Fruit fly (Drosophila melanogaster) whole organism, embryonic: ENCODE results near the gene srl.

Source experiments
- Abd-B ChIP-seq: fragments of 200-800 bp; sonication (Bioruptor generic); optimal IDR thresholded peaks from 2 replicates; lab custom pipeline; 2018; ENCODE audit warnings: missing biosample characterization, mild to moderate bottlenecking, missing genetic modification characterization, moderate library complexity
- CG10209 ChIP-seq: fragments of 200-800 bp; sonication (Bioruptor generic); optimal IDR thresholded peaks from 3 replicates; lab custom pipeline; 2017; ENCODE audit warnings: missing biosample characterization, mild to moderate bottlenecking, missing genetic modification characterization, missing genetic modification reagents
- CG10979 ChIP-seq: fragments of 200-800 bp; sonication (Bioruptor generic); optimal IDR thresholded peaks from 2 replicates; lab custom pipeline; 2018; ENCODE audit warnings: missing biosample characterization, mild to moderate bottlenecking, missing genetic modification characterization, moderate library complexity
- CG11247 ChIP-seq: fragments of 200-800 bp; sonication (Bioruptor generic); IDR thresholded peaks from 2 replicates; pipeline ENCODE4 v1.3.6; 2022; ENCODE audit warnings: missing biosample characterization, missing genetic modification characterization
- CG11398 ChIP-seq: fragments of 200-800 bp; sonication (Bioruptor generic); optimal IDR thresholded peaks from 2 replicates; lab custom pipeline; 2016; ENCODE audit warnings: missing biosample characterization, missing genetic modification characterization
- CG12659 ChIP-seq: fragments of 200-800 bp; sonication (Bioruptor generic); optimal IDR thresholded peaks from 3 replicates; lab custom pipeline; 2017; ENCODE audit warnings: mild to moderate bottlenecking, missing biosample characterization, missing genetic modification reagents, missing genetic modification characterization
- CG15073 ChIP-seq: fragments of 200-800 bp; sonication (Bioruptor generic); optimal IDR thresholded peaks from 2 replicates; lab custom pipeline; 2016; ENCODE audit warnings: missing biosample characterization, missing genetic modification characterization
- CG15269 ChIP-seq: fragments of 200-800 bp; sonication (Bioruptor generic); optimal IDR thresholded peaks from 2 replicates; lab custom pipeline; 2018; ENCODE audit warnings: missing biosample characterization, mild to moderate bottlenecking, missing genetic modification characterization, moderate library complexity
- CG17328 ChIP-seq: fragments of 200-800 bp; sonication (Bioruptor generic); IDR thresholded peaks from 2 replicates; pipeline ENCODE4 v1.3.6; 2022; ENCODE audit warnings: missing biosample characterization, missing genetic modification characterization
- CG17568 ChIP-seq: fragments of 200-800 bp; sonication (Bioruptor generic); optimal IDR thresholded peaks from 2 replicates; lab custom pipeline; 2018; ENCODE audit warnings: missing biosample characterization, mild to moderate bottlenecking, missing genetic modification characterization, moderate library complexity
- CG17912 ChIP-seq: fragments of 200-800 bp; sonication (Bioruptor generic); optimal IDR thresholded peaks from 2 replicates; lab custom pipeline; 2018; ENCODE audit warnings: missing biosample characterization, mild to moderate bottlenecking, missing genetic modification characterization
- CG18011 ChIP-seq: fragments of 200-800 bp; sonication (Bioruptor generic); optimal IDR thresholded peaks from 2 replicates; lab custom pipeline; 2017; ENCODE audit warnings: missing biosample characterization, missing genetic modification characterization, mild to moderate bottlenecking, moderate library complexity, missing genotype
- CG18764 ChIP-seq: fragments of 200-800 bp; sonication (Bioruptor generic); optimal IDR thresholded peaks from 3 replicates; lab custom pipeline; 2016; ENCODE audit warnings: missing biosample characterization, missing genetic modification characterization
- CG43689 ChIP-seq: fragments of 200-800 bp; sonication (Bioruptor generic); IDR thresholded peaks from 2 replicates; pipeline ENCODE4 v1.3.6; 2022; ENCODE audit warnings: missing biosample characterization, missing genetic modification characterization
- CG6272 ChIP-seq: fragments of 200-800 bp; sonication (Bioruptor generic); IDR thresholded peaks from 2 replicates; pipeline ENCODE4 v1.3.6; 2022; ENCODE audit warnings: missing biosample characterization, missing genetic modification characterization
- CG7372 ChIP-seq: fragments of 200-800 bp; sonication (Bioruptor generic); IDR thresholded peaks from 2 replicates; pipeline ENCODE4 v1.3.6; 2022; ENCODE audit warnings: missing biosample characterization, missing genetic modification characterization
- CG7987 ChIP-seq: fragments of 200-800 bp; sonication (Bioruptor generic); optimal IDR thresholded peaks from 2 replicates; lab custom pipeline; 2018; ENCODE audit warnings: missing biosample characterization, mild to moderate bottlenecking, missing genetic modification characterization, moderate library complexity
- CTCF ChIP-seq: fragments of 200-800 bp; sonication (Bioruptor generic); optimal IDR thresholded peaks from 2 replicates; lab custom pipeline; 2017; ENCODE audit warnings: missing biosample characterization, mild to moderate bottlenecking, missing genetic modification characterization, moderate library complexity
- CrebB ChIP-seq: fragments of 200-800 bp; sonication (Bioruptor generic); optimal IDR thresholded peaks from 3 replicates; lab custom pipeline; 2018; ENCODE audit warnings: missing biosample characterization, mild to moderate bottlenecking, missing genetic modification characterization
- D ChIP-seq, 2 experiments: fragments of 200-800 bp in 1 of 2; fragments of >200 bp in 1 of 2; sonication (Bioruptor generic) in 1 of 2; optimal IDR thresholded peaks; 2 replicates in 1 of 2; 3 replicates in 1 of 2; lab custom pipeline; 2017; ENCODE audit warnings: mild to moderate bottlenecking in 1 of 2, missing biosample characterization in 1 of 2, missing genetic modification characterization in 1 of 2, missing genetic modification reagents in 1 of 2
- D19A ChIP-seq: fragments of 200-800 bp; optimal IDR thresholded peaks from 3 replicates; lab custom pipeline; 2019; ENCODE audit warnings: missing biosample characterization, mild to moderate bottlenecking, missing genetic modification characterization, moderate library complexity
- Dfd ChIP-seq, 2 experiments: fragments of >200 bp; optimal IDR thresholded peaks; 2 replicates each; lab custom pipeline; 2017; ENCODE audit warnings: missing biosample characterization in 2 of 2, missing genetic modification characterization in 2 of 2
- GATAe ChIP-seq: fragments of 200-800 bp; sonication (Bioruptor generic); conservative IDR thresholded peaks from 2 replicates; pipeline ENCODE4 v1.3.6; 2022; ENCODE audit warnings: missing biosample characterization, missing genetic modification characterization
- H15 ChIP-seq: fragments of 200-800 bp; sonication (Bioruptor generic); IDR thresholded peaks from 3 replicates; pipeline ENCODE4 v1.3.6; 2022; ENCODE audit warnings: missing biosample characterization, missing genetic modification characterization
- HLHmδ ChIP-seq: fragments of 200-800 bp; sonication (Bioruptor generic); optimal IDR thresholded peaks from 2 replicates; lab custom pipeline; 2018; ENCODE audit warnings: missing biosample characterization, mild to moderate bottlenecking, missing genetic modification characterization, moderate library complexity
- Hmx ChIP-seq: fragments of 200-800 bp; sonication (Bioruptor generic); optimal IDR thresholded peaks from 2 replicates; lab custom pipeline; 2016; ENCODE audit warnings: missing biosample characterization, missing genetic modification characterization
- MESR4 ChIP-seq: fragments of 200-800 bp; sonication (Bioruptor generic); optimal IDR thresholded peaks from 2 replicates; lab custom pipeline; 2018; ENCODE audit warnings: missing biosample characterization, mild to moderate bottlenecking, missing genetic modification characterization, moderate library complexity
- Scr ChIP-seq: fragments of 200-800 bp; sonication (Bioruptor generic); IDR thresholded peaks from 2 replicates; pipeline ENCODE4 v1.3.6; 2022; ENCODE audit warnings: missing biosample characterization, missing genetic modification characterization; ENCODE audit not compliant: partially characterized antibody
- Side ChIP-seq: fragments of 200-800 bp; sonication (Bioruptor generic); optimal IDR thresholded peaks from 2 replicates; lab custom pipeline; 2016; ENCODE audit warnings: missing biosample characterization, missing genetic modification characterization
- Sry-δ ChIP-seq: fragments of 200-800 bp; sonication (Bioruptor generic); optimal IDR thresholded peaks from 2 replicates; lab custom pipeline; 2016; ENCODE audit warnings: missing biosample characterization, missing genetic modification characterization
- Stat92E ChIP-seq, 3 experiments: fragments of >200 bp in 2 of 3; fragments of 200-800 bp in 1 of 3; sonication (Bioruptor generic) in 1 of 3; optimal IDR thresholded peaks; 2 replicates each; lab custom pipeline; 2017 to 2019; ENCODE audit warnings: missing biosample characterization in 3 of 3, missing genetic modification characterization in 3 of 3, mild to moderate bottlenecking in 1 of 3, moderate library complexity in 1 of 3
- aop ChIP-seq: fragments of 200-800 bp; sonication (Bioruptor generic); IDR thresholded peaks from 2 replicates; pipeline ENCODE4 v1.3.6; 2022; ENCODE audit warnings: missing biosample characterization, missing genetic modification characterization
- ase ChIP-seq: fragments of 200-800 bp; sonication (Bioruptor generic); IDR thresholded peaks from 3 replicates; pipeline ENCODE4 v1.3.6; 2022; ENCODE audit warnings: missing biosample characterization, missing genetic modification characterization
- bbx ChIP-seq: fragments of 200-800 bp; sonication (Bioruptor generic); IDR thresholded peaks from 2 replicates; pipeline ENCODE4 v1.3.6; 2022; ENCODE audit warnings: missing biosample characterization, missing genetic modification characterization; ENCODE audit not compliant: partially characterized antibody
- bsh ChIP-seq, 2 experiments: fragments of 200-800 bp; sonication (Bioruptor generic); optimal IDR thresholded peaks; 2 replicates each; lab custom pipeline; 2017 to 2018; ENCODE audit warnings: mild to moderate bottlenecking in 2 of 2, missing biosample characterization in 2 of 2, missing genetic modification characterization in 2 of 2, moderate library complexity in 1 of 2
- corto ChIP-seq: fragments of 200-800 bp; sonication (Bioruptor generic); optimal IDR thresholded peaks from 2 replicates; lab custom pipeline; 2016; ENCODE audit warnings: missing biosample characterization, mild to moderate bottlenecking, missing genetic modification characterization, moderate library complexity
- danr ChIP-seq: fragments of 200-800 bp; sonication (Bioruptor generic); IDR thresholded peaks from 2 replicates; pipeline ENCODE4 v1.3.6; 2022; ENCODE audit warnings: missing biosample characterization, missing genetic modification characterization
- dm ChIP-seq: fragments of 200-800 bp; sonication (Bioruptor generic); optimal IDR thresholded peaks from 3 replicates; lab custom pipeline; 2016; ENCODE audit warnings: missing biosample characterization, missing genetic modification characterization
- gcm2 ChIP-seq: fragments of 200-800 bp; sonication (Bioruptor generic); optimal IDR thresholded peaks from 2 replicates; lab custom pipeline; 2016; ENCODE audit warnings: missing biosample characterization, missing genetic modification characterization
- grau ChIP-seq: fragments of 200-800 bp; optimal IDR thresholded peaks from 3 replicates; lab custom pipeline; 2019; ENCODE audit warnings: missing biosample characterization, mild to moderate bottlenecking, missing genetic modification characterization, moderate library complexity
- klu ChIP-seq: fragments of 200-800 bp; sonication (Bioruptor generic); IDR thresholded peaks from 2 replicates; pipeline ENCODE4 v1.3.6; 2022; ENCODE audit warnings: missing biosample characterization, missing genetic modification characterization
- lab ChIP-seq: fragments of 200-800 bp; sonication (Bioruptor generic); optimal IDR thresholded peaks from 3 replicates; lab custom pipeline; 2017; ENCODE audit warnings: missing biosample characterization, missing genetic modification characterization, mild to moderate bottlenecking, moderate library complexity, missing genetic modification reagents
- nau ChIP-seq: fragments of 200-800 bp; sonication (Bioruptor generic); optimal IDR thresholded peaks from 3 replicates; lab custom pipeline; 2017; ENCODE audit warnings: missing biosample characterization, mild to moderate bottlenecking, missing genetic modification characterization, missing genetic modification reagents
- nerfin-2 ChIP-seq: fragments of 200-800 bp; sonication (Bioruptor generic); IDR thresholded peaks from 2 replicates; pipeline ENCODE4 v1.3.6; 2022; ENCODE audit warnings: missing biosample characterization, missing genetic modification characterization; ENCODE audit not compliant: partially characterized antibody
- slou ChIP-seq: fragments of 200-800 bp; sonication (Bioruptor generic); optimal IDR thresholded peaks from 3 replicates; lab custom pipeline; 2016; ENCODE audit warnings: missing biosample characterization, missing genetic modification characterization
- tgo ChIP-seq: fragments of 200-800 bp; sonication (Bioruptor generic); IDR thresholded peaks from 3 replicates; pipeline ENCODE4 v1.3.6; 2022; ENCODE audit warnings: missing biosample characterization, missing genetic modification characterization
- trh ChIP-seq: fragments of 200-800 bp; sonication (Bioruptor generic); optimal IDR thresholded peaks from 2 replicates; lab custom pipeline; 2016; ENCODE audit warnings: missing biosample characterization, missing genetic modification characterization
- ttk ChIP-seq: fragments of 200-800 bp; sonication (Bioruptor generic); IDR thresholded peaks from 2 replicates; pipeline ENCODE4 v2.1.2; 2022; ENCODE audit warnings: missing biosample characterization, missing genetic modification characterization
- vnd ChIP-seq: fragments of 200-800 bp; sonication (Bioruptor generic); IDR thresholded peaks from 3 replicates; pipeline ENCODE4 v1.3.6; 2022; ENCODE audit warnings: missing biosample characterization, missing genetic modification characterization; ENCODE audit not compliant: partially characterized antibody
- wor ChIP-seq: fragments of 200-800 bp; sonication (Bioruptor generic); IDR thresholded peaks from 2 replicates; pipeline ENCODE4 v1.3.6; 2022; ENCODE audit warnings: missing biosample characterization, missing genetic modification characterization

Gene srl

DNA sequence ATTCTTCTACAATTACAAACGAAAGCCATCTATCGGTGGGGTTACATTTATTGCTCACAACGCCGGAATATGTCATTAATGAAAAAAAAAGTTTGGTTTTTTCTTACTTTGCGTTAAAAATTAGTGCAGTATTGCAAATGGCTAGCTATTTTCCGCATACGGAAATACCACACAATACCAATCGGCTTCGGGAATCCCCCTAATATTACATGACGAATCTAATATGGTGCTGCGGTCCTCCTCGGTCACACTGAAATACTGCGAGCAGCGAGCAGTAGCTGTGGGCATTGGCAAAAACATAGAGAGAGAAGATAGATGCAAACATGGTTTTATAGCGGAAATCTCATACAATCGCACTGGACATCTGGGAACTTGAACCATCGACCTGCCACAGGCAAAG lies 41.6 kb downstream of the srl start, which contains the start of gene tub (continued):
- TF ChIP-seq CrebB: peak; percentile 32
- TF ChIP-seq GATAe (GFP tag; lab: Robert Waterston, UW): no peak
- no peak for TF ChIP-seq lab (GFP tag; lab: Kevin White, UChicago)
- TF ChIP-seq corto (GFP tag; lab: Kevin White, UChicago): no peak
- no peak for TF ChIP-seq CG43689
- TF ChIP-seq grau (tag; lab: Kevin White, UChicago): peak; percentile 50
- no peak for TF ChIP-seq D (optimal IDR thresholded peaks at IDR 0.05; lab: Kevin White, UChicago)
- TF ChIP-seq D (GFP tag; optimal IDR thresholded peaks at IDR 0.05; lab: Kevin White, UChicago): no peak
- 0 out of 2 replicates have a peak, but pooled peaks have one; percentile 26 for TF ChIP-seq CG17328 (GFP tag; lab: Robert Waterston, UW)
- no peak for TF ChIP-seq CG11247 (GFP tag; lab: Robert Waterston, UW)
- peak; percentile 51 for TF ChIP-seq Sry-δ
- TF ChIP-seq bsh (GFP tag; optimal IDR thresholded peaks at IDR 0.05; lab: Kevin White, UChicago): peak in 1 of 2 experiments; percentile 26
- TF ChIP-seq nau (GFP tag; lab: Kevin White, UChicago): no peak
- peak; percentile 4 for TF ChIP-seq CG18011 (GFP tag; lab: Kevin White, UChicago)
- no peak for TF ChIP-seq danr (GFP tag; lab: Robert Waterston, UW)
- TF ChIP-seq CG15269 (tag; lab: Kevin White, UChicago): no peak
- TF ChIP-seq Scr (GFP tag; lab: Robert Waterston, UW): 0 out of 2 replicates have a peak, but pooled peaks have one; percentile 15
- no peak for TF ChIP-seq Dfd (GFP tag; optimal IDR thresholded peaks at IDR 0.05; lab: Kevin White, UChicago)
- no peak for TF ChIP-seq ttk
- TF ChIP-seq CG6272 (GFP tag; lab: Robert Waterston, UW): no peak
- peak; percentile 84 for TF ChIP-seq CG12659
- peak; percentile 84 for TF ChIP-seq CTCF (GFP tag; lab: Kevin White, UChicago)
- TF ChIP-seq dm: peak; percentile 33
- TF ChIP-seq ase (GFP tag; lab: Robert Waterston, UW): no peak
- no peak for TF ChIP-seq CG17568 (GFP tag; lab: Kevin White, UChicago)
- no peak for TF ChIP-seq Hmx (GFP tag; lab: Kevin White, UChicago)
- TF ChIP-seq CG7987 (GFP tag; lab: Kevin White, UChicago): peak; percentile 73
- no peak for TF ChIP-seq wor (GFP tag; lab: Robert Waterston, UW)
- TF ChIP-seq CG11398 (GFP tag; lab: Kevin White, UChicago): peak; percentile 30
- TF ChIP-seq CG17912 (GFP tag; lab: Kevin White, UChicago): no peak
- TF ChIP-seq gcm2: no peak
- no peak for TF ChIP-seq H15 (GFP tag; lab: Robert Waterston, UW)
- TF ChIP-seq Side: no peak
- TF ChIP-seq CG18764: no peak
- no peak for TF ChIP-seq klu (GFP tag; lab: Robert Waterston, UW)
- no peak for TF ChIP-seq trh (GFP tag; lab: Kevin White, UChicago)
- TF ChIP-seq tgo (GFP tag; lab: Robert Waterston, UW): no peak
- no peak for TF ChIP-seq aop (GFP tag; lab: Robert Waterston, UW)
- TF ChIP-seq nerfin-2 (GFP tag; lab: Robert Waterston, UW): no peak
- peak; percentile 85 for TF ChIP-seq MESR4
- peak; percentile 29; the same call in 1 of the 2 replicates for TF ChIP-seq CG7372 (GFP tag; lab: Robert Waterston, UW)
- TF ChIP-seq D19A: peak; percentile 40
- TF ChIP-seq CG15073 (GFP tag; lab: Kevin White, UChicago): no peak
- peak; percentile 27; the same call in 1 of the 2 replicates for TF ChIP-seq bbx (GFP tag; lab: Robert Waterston, UW)
- TF ChIP-seq slou (GFP tag; lab: Kevin White, UChicago): no peak
- no peak for TF ChIP-seq HLHmδ
- peak in 1 of 3 experiments; percentile 13 for TF ChIP-seq Stat92E (GFP tag; optimal IDR thresholded peaks at IDR 0.05; lab: Kevin White, UChicago)
- peak; percentile 11 for TF ChIP-seq CG10209 (GFP tag; lab: Kevin White, UChicago)
- TF ChIP-seq Abd-B (GFP tag; lab: Kevin White, UChicago): no peak
- no peak for TF ChIP-seq vnd (GFP tag; lab: Robert Waterston, UW)
- TF ChIP-seq CG10979 (tag; lab: Kevin White, UChicago): peak; percentile 36
